Worm (Caenorhabditis elegans): ENCODE results near the gene D2096.11.
"Not testable (repeated sequence)": the region's sequence is repeated elsewhere in the genome, so short reads cannot be mapped to it uniquely, and the experiment has no call there.

Gene D2096.11

DNA sequence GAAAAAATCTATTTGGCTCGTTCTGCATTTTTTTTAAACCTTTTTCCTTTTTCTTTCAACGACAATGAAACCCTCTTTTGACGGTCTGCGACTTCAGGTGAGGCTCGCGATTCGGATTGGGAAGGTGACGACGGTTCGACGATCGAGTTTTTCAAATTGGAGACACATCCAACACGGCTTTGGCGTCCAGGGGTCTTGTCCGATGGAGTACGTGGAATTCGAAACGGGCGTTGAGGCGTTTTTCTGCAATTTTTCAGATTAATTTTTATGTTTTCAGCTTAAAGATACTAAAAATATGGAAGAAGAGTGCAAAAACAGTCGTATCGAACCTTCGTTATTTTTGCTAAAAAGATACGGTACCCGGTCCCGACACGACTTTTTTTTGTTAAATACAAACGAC, 4.9 kb downstream of the D2096.11 start, which contains the start of gene D2096.10:
D2096.10 (minus strand) TSS at position 101 of the 400 bp plus-strand sequence.
- TF ChIP-seq T22C8.4 (GFP tag; IDR thresholded peaks at IDR 0.05); klf-2 (GFP tag; conservative IDR thresholded peaks at IDR 0.05); tab-1 (GFP tag; IDR thresholded peaks at IDR 0.05): not testable (repeated sequence)

ce11 chrIV:8385662-8386061, 8.3 kb downstream of the D2096.11 start:
- no peak for TF ChIP-seq T22C8.4 (GFP tag; IDR thresholded peaks at IDR 0.05)
- no peak for TF ChIP-seq ztf-29 (GFP tag; IDR thresholded peaks at IDR 0.05)
- no peak for TF ChIP-seq cog-1 (tag; optimal IDR thresholded peaks at IDR 0.05)
- TF ChIP-seq flt-1 (GFP tag; IDR thresholded peaks at IDR 0.05), result no peak
- no peak for TF ChIP-seq ref-1 (GFP tag; conservative IDR thresholded peaks at IDR 0.05)
- TF ChIP-seq ztf-23 (GFP tag; IDR thresholded peaks at IDR 0.05), result no peak
- TF ChIP-seq tab-1 (GFP tag; IDR thresholded peaks at IDR 0.05), result no peak
- TF ChIP-seq klf-2 (GFP tag; conservative IDR thresholded peaks at IDR 0.05), result no peak

- TF ChIP-seq ztf-29 (GFP tag; IDR thresholded peaks at IDR 0.05) (no peak), T22C8.4 (GFP tag; IDR thresholded peaks at IDR 0.05) (no peak), med-1 (GFP tag; optimal IDR thresholded peaks at IDR 0.05; ENCODE audit: insufficient read depth) (no peak)
Observed at ce11 chrIV:8384737-8385136, 9.3 kb downstream of the D2096.11 start.

ce11 chrIV:8382695-8383094, 11.3 kb downstream of the D2096.11 start, which contains the start of gene D2096.9:
D2096.9 (minus strand) TSS chrIV:8382795.
- TF ChIP-seq tab-1 (GFP tag; IDR thresholded peaks at IDR 0.05), result no peak
- TF ChIP-seq ztf-23 (GFP tag; IDR thresholded peaks at IDR 0.05), result no peak
- TF ChIP-seq ztf-29 (GFP tag; IDR thresholded peaks at IDR 0.05), result no peak
- TF ChIP-seq med-1 (GFP tag; optimal IDR thresholded peaks at IDR 0.05; ENCODE audit: insufficient read depth), result no peak

DNA sequence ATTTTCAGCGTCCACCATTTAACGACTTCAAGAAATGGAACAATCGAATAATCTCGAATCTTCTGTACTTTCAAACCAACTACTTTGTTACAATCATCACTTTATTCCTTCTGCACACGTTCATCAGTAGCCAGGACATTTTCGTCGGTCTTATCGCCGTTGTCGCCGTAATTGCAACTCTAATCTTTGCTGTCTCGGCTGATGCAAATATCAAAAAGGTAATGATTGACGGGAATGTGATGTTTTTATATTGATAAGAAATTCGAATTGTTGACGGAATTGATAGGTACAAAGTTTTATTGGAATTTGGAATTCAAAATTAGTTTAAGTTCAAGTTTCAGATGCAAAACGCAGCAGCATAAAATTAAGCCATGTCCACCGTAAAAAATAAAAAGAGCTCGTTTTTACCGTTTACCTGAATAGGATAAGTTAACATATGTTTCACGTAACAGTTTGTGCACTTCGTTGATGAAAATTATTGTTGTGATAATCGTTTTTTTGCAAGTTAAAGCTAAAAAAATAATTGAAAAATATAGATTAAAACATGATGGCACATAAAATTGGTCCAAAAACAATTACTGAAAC, 13.6 kb downstream of the D2096.11 start:
- TF ChIP-seq T22C8.4 (GFP tag; IDR thresholded peaks at IDR 0.05) (no peak), med-1 (GFP tag; optimal IDR thresholded peaks at IDR 0.05; ENCODE audit: insufficient read depth) (no peak), klf-2 (GFP tag; conservative IDR thresholded peaks at IDR 0.05) (no peak), flt-1 (GFP tag; IDR thresholded peaks at IDR 0.05) (no peak), tab-1 (GFP tag; IDR thresholded peaks at IDR 0.05) (no peak), ztf-29 (GFP tag; IDR thresholded peaks at IDR 0.05) (no peak), ztf-23 (GFP tag; IDR thresholded peaks at IDR 0.05) (no peak), cog-1 (tag; optimal IDR thresholded peaks at IDR 0.05) (no peak), ref-1 (GFP tag; conservative IDR thresholded peaks at IDR 0.05) (no peak)

DNA sequence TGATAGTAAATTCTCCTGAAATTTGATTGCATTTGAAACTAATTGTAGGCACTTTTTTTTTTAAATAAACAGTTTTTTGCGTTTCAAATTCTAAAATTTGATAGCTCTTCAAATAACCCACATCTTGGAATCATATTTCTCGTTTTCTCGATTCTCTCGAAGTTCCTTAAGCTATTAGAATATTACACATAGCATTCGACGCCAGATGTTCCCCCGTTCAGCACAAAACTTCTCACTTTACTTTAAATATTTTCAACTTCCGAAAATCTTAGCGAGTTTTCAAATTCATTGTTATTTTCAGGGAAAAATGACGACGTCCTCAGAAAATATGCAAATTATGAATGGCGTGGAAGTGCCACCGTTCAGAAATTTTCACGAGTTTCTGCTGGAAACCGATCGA, 14.3 kb downstream of the D2096.11 start, which contains the start of gene praf-3:
praf-3 (plus strand) TSS at position 301 of the 400 bp plus-strand sequence.
- TF ChIP-seq med-1 (GFP tag; optimal IDR thresholded peaks at IDR 0.05; ENCODE audit: insufficient read depth) (no peak), T22C8.4 (GFP tag; IDR thresholded peaks at IDR 0.05) (no peak), ref-1 (GFP tag; conservative IDR thresholded peaks at IDR 0.05) (no peak), cog-1 (tag; optimal IDR thresholded peaks at IDR 0.05) (no peak), ztf-29 (GFP tag; IDR thresholded peaks at IDR 0.05) (no peak), klf-2 (GFP tag; conservative IDR thresholded peaks at IDR 0.05) (no peak), tab-1 (GFP tag; IDR thresholded peaks at IDR 0.05) (no peak)

DNA sequence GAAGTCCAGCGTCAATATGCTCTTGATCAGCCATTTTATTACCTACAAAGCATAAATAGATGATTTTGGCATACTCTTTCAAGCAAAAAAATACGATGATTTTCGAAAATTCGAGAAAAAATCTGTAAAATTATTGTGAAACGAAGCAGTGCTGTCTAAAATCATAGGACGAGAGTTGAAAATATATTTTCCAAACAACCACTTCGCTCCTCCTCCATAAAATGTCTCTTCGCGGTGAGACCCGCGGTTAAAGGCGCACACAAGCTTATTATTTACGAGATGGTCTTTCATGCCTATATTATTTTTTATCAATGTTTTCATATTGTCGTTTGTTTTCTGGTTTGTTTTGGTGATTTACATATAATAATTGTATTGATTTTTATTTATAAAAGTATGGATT, 14.7 kb downstream of the D2096.11 start, which contains the start of gene nap-1:
nap-1 (minus strand) TSS at position 42 of the 400 bp plus-strand sequence.
- TF ChIP-seq cog-1 (tag; optimal IDR thresholded peaks at IDR 0.05) (peak; percentile 36), ztf-23 (GFP tag; IDR thresholded peaks at IDR 0.05) (no peak)

DNA sequence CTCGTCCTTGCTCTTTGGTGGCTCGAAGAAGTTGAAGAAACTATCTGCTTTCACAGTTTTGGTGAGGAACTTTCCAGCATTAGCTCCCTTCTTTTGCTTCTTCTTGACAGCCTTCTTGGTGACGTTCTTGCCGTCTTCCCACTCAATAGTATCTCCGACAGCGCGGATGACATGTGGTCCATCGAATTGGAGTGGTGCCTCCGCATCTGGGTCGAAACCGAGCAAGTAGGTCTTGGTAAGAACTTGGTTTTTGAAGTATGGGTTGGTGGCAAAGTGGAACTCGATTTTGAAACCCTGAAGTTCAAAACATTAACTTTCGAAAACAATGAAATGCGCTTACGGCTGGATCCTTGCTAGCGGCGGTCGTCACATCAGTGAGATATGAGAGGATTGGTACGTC, 15.7 kb downstream of the D2096.11 start:
- TF ChIP-seq med-1 (GFP tag; optimal IDR thresholded peaks at IDR 0.05; ENCODE audit: insufficient read depth) (no peak), cog-1 (tag; optimal IDR thresholded peaks at IDR 0.05) (no peak), klf-2 (GFP tag; conservative IDR thresholded peaks at IDR 0.05) (no peak), tab-1 (GFP tag; IDR thresholded peaks at IDR 0.05) (no peak), T22C8.4 (GFP tag; IDR thresholded peaks at IDR 0.05) (no peak), ztf-23 (GFP tag; IDR thresholded peaks at IDR 0.05) (no peak), flt-1 (GFP tag; IDR thresholded peaks at IDR 0.05) (no peak), ref-1 (GFP tag; conservative IDR thresholded peaks at IDR 0.05) (no peak), ztf-29 (GFP tag; IDR thresholded peaks at IDR 0.05) (no peak)

- TF ChIP-seq ztf-29 (GFP tag; IDR thresholded peaks at IDR 0.05) (no peak), T22C8.4 (GFP tag; IDR thresholded peaks at IDR 0.05) (no peak), klf-2 (GFP tag; conservative IDR thresholded peaks at IDR 0.05) (no peak), ref-1 (GFP tag; conservative IDR thresholded peaks at IDR 0.05) (no peak), ztf-23 (GFP tag; IDR thresholded peaks at IDR 0.05) (no peak), tab-1 (GFP tag; IDR thresholded peaks at IDR 0.05) (no peak), flt-1 (GFP tag; IDR thresholded peaks at IDR 0.05) (no peak), med-1 (GFP tag; optimal IDR thresholded peaks at IDR 0.05; ENCODE audit: insufficient read depth) (no peak), cog-1 (tag; optimal IDR thresholded peaks at IDR 0.05) (no peak)
Observed at ce11 chrIV:8377501-8377900, 16.5 kb downstream of the D2096.11 start, which contains the start of gene D2096.7. D2096.7 (minus strand) TSS chrIV:8377630.

DNA sequence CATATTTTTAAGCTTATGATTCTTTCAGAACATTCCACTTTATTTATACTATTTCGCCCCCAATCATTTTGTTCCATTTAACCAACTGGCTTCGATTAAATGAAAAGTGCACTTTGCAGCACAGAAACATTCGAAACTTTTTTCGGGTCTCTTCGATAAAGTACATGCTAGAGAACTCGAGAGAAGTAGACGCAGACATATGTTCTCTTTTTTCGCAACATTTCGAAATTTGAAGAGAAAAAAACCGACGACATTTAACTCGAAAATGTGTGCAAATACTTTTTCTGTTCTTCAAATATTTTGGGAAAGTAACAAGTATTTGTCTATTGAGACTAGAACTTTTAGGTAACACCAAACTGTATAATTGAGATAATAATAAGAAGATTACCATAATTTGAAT, 17.1 kb downstream of the D2096.11 start:
- TF ChIP-seq klf-2 (GFP tag; conservative IDR thresholded peaks at IDR 0.05), result no peak
- TF ChIP-seq cog-1 (tag; optimal IDR thresholded peaks at IDR 0.05), result no peak

DNA sequence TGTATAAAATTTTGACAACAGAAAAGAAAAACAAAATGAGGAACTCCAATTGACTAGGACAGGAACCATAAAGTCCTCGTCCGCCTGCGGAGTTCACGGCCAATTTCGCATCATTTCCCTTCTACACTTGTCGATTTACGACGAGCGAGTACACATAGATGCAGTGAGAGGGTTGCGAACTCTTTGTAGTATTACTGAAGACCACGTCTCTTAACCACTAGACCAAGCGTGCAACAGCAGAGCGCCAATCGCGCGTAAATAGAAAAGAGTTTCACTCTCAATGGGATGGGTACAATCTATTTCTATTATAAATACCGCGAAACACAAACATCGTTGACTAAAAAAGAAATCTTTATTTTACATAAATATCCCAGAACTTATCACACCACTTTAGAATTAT, 18.6 kb downstream of the D2096.11 start:
- TF ChIP-seq T22C8.4 (GFP tag; IDR thresholded peaks at IDR 0.05), result peak; percentile 83
- TF ChIP-seq med-1 (GFP tag; optimal IDR thresholded peaks at IDR 0.05; ENCODE audit: insufficient read depth), result peak; percentile 57
- 0 out of 2 replicates have a peak, but pooled peaks have one; percentile 53 for TF ChIP-seq klf-2 (GFP tag; conservative IDR thresholded peaks at IDR 0.05)
- TF ChIP-seq ztf-23 (GFP tag; IDR thresholded peaks at IDR 0.05), result peak; percentile 93
- TF ChIP-seq tab-1 (GFP tag; IDR thresholded peaks at IDR 0.05), result peak; percentile 95
- peak; percentile 81; the same call in 1 of the 2 replicates for TF ChIP-seq ztf-29 (GFP tag; IDR thresholded peaks at IDR 0.05)
- peak; percentile 78 for TF ChIP-seq ref-1 (GFP tag; conservative IDR thresholded peaks at IDR 0.05)
- TF ChIP-seq cog-1 (tag; optimal IDR thresholded peaks at IDR 0.05), result peak; percentile 89
- TF ChIP-seq flt-1 (GFP tag; IDR thresholded peaks at IDR 0.05), result peak; percentile 96
